Worm (Caenorhabditis elegans): ENCODE measurements around the gene zfp-1.
A peak's percentile ranks its signal among the peaks of the same experiment; 100 is the strongest.

- TF ChIP-seq dao-5 (tag; optimal IDR thresholded peaks at IDR 0.05) (no peak), W03F9.2 (tag; optimal IDR thresholded peaks at IDR 0.05) (peak; percentile 73)
These were observed 56.4 kb downstream of the zfp-1 start for ce11 chrIII:8847722-8848121.
